Worm (Caenorhabditis elegans) whole organism, late embryonic: ENCODE results near the gene W02H3.3.

Source experiments
- C38D4.7 ChIP-seq: fragments of 200-800 bp; sonication (Bioruptor generic); optimal IDR thresholded peaks from 2 replicates; lab custom pipeline; 2018; ENCODE audit warnings: mild to moderate bottlenecking, missing genetic modification characterization, moderate library complexity, missing compliant biosample characterization
- F13H6.1 ChIP-seq: sonication (generic microtip); optimal IDR thresholded peaks from 2 replicates; lab custom pipeline; 2016; ENCODE audit warnings: missing genetic modification characterization, missing compliant biosample characterization
- K09A11.1 ChIP-seq: sonication (generic microtip); optimal IDR thresholded peaks from 2 replicates; lab custom pipeline; 2017; ENCODE audit warnings: antibody characterized with exemption, mild to moderate bottlenecking, missing genetic modification characterization, missing compliant biosample characterization; ENCODE audit not compliant: insufficient read depth
- T23F11.4 ChIP-seq: fragments of 200-800 bp; sonication (Bioruptor generic); optimal IDR thresholded peaks from 2 replicates; lab custom pipeline; 2018; ENCODE audit warnings: mild to moderate bottlenecking, missing genetic modification characterization, missing compliant biosample characterization
- ama-1 ChIP-seq: fragments of 150-350 bp; optimal IDR thresholded peaks from 2 replicates; lab custom pipeline; 2014
- ceh-18 ChIP-seq: sonication (generic microtip); optimal IDR thresholded peaks from 2 replicates; lab custom pipeline; 2016; ENCODE audit warnings: missing genetic modification characterization, missing compliant biosample characterization
- ceh-2 ChIP-seq: sonication (generic microtip); optimal IDR thresholded peaks from 2 replicates; lab custom pipeline; 2016; ENCODE audit warnings: missing genotype, missing genetic modification characterization, missing compliant biosample characterization
- ceh-22 ChIP-seq: sonication (generic microtip); optimal IDR thresholded peaks from 2 replicates; lab custom pipeline; 2017; ENCODE audit warnings: missing biosample characterization, missing genetic modification characterization
- ceh-24 ChIP-seq: sonication (generic microtip); optimal IDR thresholded peaks from 2 replicates; lab custom pipeline; 2016; ENCODE audit warnings: mild to moderate bottlenecking, missing genetic modification characterization, missing compliant biosample characterization
- ceh-31 ChIP-seq: sonication (generic microtip); optimal IDR thresholded peaks from 2 replicates; lab custom pipeline; 2016; ENCODE audit warnings: missing genetic modification characterization, missing compliant biosample characterization
- ceh-6 ChIP-seq: fragments of 200-800 bp; sonication (Bioruptor generic); optimal IDR thresholded peaks from 2 replicates; lab custom pipeline; 2018; ENCODE audit warnings: mild to moderate bottlenecking, missing genetic modification characterization, missing compliant biosample characterization
- ceh-9 ChIP-seq: sonication (generic microtip); optimal IDR thresholded peaks from 2 replicates; lab custom pipeline; 2016; ENCODE audit warnings: mild to moderate bottlenecking, missing genetic modification characterization, inconsistent platforms, missing compliant biosample characterization
- dmd-4 ChIP-seq: sonication (generic microtip); optimal IDR thresholded peaks from 2 replicates; lab custom pipeline; 2016; ENCODE audit warnings: borderline replicate concordance, missing genetic modification characterization, missing compliant biosample characterization
- dve-1 ChIP-seq: sonication (generic microtip); optimal IDR thresholded peaks from 2 replicates; lab custom pipeline; 2017; ENCODE audit warnings: antibody characterized with exemption, mild to moderate bottlenecking, missing genetic modification characterization, missing compliant biosample characterization
- elt-2 ChIP-seq: sonication (generic microtip); optimal IDR thresholded peaks from 2 replicates; lab custom pipeline; 2016; ENCODE audit warnings: missing genetic modification reagents, missing genetic modification characterization, missing compliant biosample characterization
- eyg-1 ChIP-seq: sonication (generic microtip); optimal IDR thresholded peaks from 2 replicates; lab custom pipeline; 2016; ENCODE audit warnings: missing genotype, missing genetic modification characterization, missing compliant biosample characterization
- fkh-10 ChIP-seq: fragments of 150-350 bp; optimal IDR thresholded peaks from 2 replicates; lab custom pipeline; 2014; ENCODE audit warnings: missing biosample characterization, missing genetic modification reagents, missing genetic modification characterization
- gmeb-2 ChIP-seq: sonication (generic microtip); optimal IDR thresholded peaks from 2 replicates; lab custom pipeline; 2016; ENCODE audit warnings: missing genetic modification characterization, inconsistent platforms, missing compliant biosample characterization
- hlh-13 ChIP-seq: fragments of 200-800 bp; sonication (Bioruptor generic); optimal IDR thresholded peaks from 2 replicates; lab custom pipeline; 2018; ENCODE audit warnings: mild to moderate bottlenecking, missing genetic modification characterization, missing compliant biosample characterization
- hlh-6 ChIP-seq: sonication (generic microtip); optimal IDR thresholded peaks from 2 replicates; lab custom pipeline; 2016; ENCODE audit warnings: missing genotype, missing genetic modification characterization, missing compliant biosample characterization
- hlh-8 ChIP-seq: sonication (generic microtip); optimal IDR thresholded peaks from 2 replicates; lab custom pipeline; 2016; ENCODE audit warnings: missing genotype, missing genetic modification characterization, missing compliant biosample characterization
- lim-6 ChIP-seq: sonication (generic microtip); optimal IDR thresholded peaks from 2 replicates; lab custom pipeline; 2016; ENCODE audit warnings: missing genetic modification characterization, missing compliant biosample characterization
- madf-2 ChIP-seq: sonication (generic microtip); optimal IDR thresholded peaks from 2 replicates; lab custom pipeline; 2017; ENCODE audit warnings: missing genetic modification characterization, missing compliant biosample characterization
- mec-3 ChIP-seq: sonication (generic microtip); optimal IDR thresholded peaks from 2 replicates; lab custom pipeline; 2016; ENCODE audit warnings: borderline replicate concordance, missing genetic modification characterization, missing compliant biosample characterization
- nhr-11 ChIP-seq: fragments of 150-350 bp; optimal IDR thresholded peaks from 2 replicates; lab custom pipeline; 2014; ENCODE audit warnings: missing biosample characterization, missing genetic modification characterization
- nhr-232 ChIP-seq: sonication (generic microtip); optimal IDR thresholded peaks from 2 replicates; lab custom pipeline; 2016; ENCODE audit warnings: missing genetic modification characterization, missing compliant biosample characterization
- odd-2 ChIP-seq: sonication (generic microtip); optimal IDR thresholded peaks from 2 replicates; lab custom pipeline; 2017; ENCODE audit warnings: antibody characterized with exemption, mild to moderate bottlenecking, missing genetic modification characterization, missing compliant biosample characterization
- pat-9 ChIP-seq: fragments of 200-800 bp; sonication (Bioruptor generic); optimal IDR thresholded peaks from 2 replicates; lab custom pipeline; 2018; ENCODE audit warnings: mild to moderate bottlenecking, missing genetic modification characterization, moderate library complexity, missing compliant biosample characterization
- pha-2 ChIP-seq: sonication (generic microtip); optimal IDR thresholded peaks from 2 replicates; lab custom pipeline; 2017; ENCODE audit warnings: mild to moderate bottlenecking, missing genetic modification characterization, missing compliant biosample characterization
- pros-1 ChIP-seq: fragments of 150-350 bp; optimal IDR thresholded peaks from 2 replicates; lab custom pipeline; 2014; ENCODE audit warnings: missing biosample characterization, missing genetic modification reagents, missing genetic modification characterization
- ref-2 ChIP-seq: sonication (generic microtip); optimal IDR thresholded peaks from 2 replicates; lab custom pipeline; 2016; ENCODE audit warnings: missing genetic modification characterization, missing compliant biosample characterization
- rnt-1 ChIP-seq: sonication (generic microtip); optimal IDR thresholded peaks from 2 replicates; lab custom pipeline; 2016; ENCODE audit warnings: missing genetic modification characterization, missing compliant biosample characterization
- sdc-2 ChIP-seq: sonication (generic microtip); optimal IDR thresholded peaks from 2 replicates; lab custom pipeline; 2016; ENCODE audit warnings: missing genotype, missing genetic modification characterization, missing compliant biosample characterization
- sox-2 ChIP-seq: fragments of 200-800 bp; sonication (Bioruptor generic); IDR thresholded peaks from 2 replicates; pipeline ENCODE4 v1.3.6; 2022; ENCODE audit warnings: missing genetic modification reagents, missing genetic modification characterization, missing compliant biosample characterization
- sox-4 ChIP-seq: sonication (generic microtip); optimal IDR thresholded peaks from 2 replicates; lab custom pipeline; 2017; ENCODE audit warnings: mild to moderate bottlenecking, missing genetic modification characterization, inconsistent platforms, missing compliant biosample characterization
- syd-9 ChIP-seq: sonication (generic microtip); optimal IDR thresholded peaks from 2 replicates; lab custom pipeline; 2016; ENCODE audit warnings: mild to moderate bottlenecking, missing genetic modification characterization, moderate library complexity, missing compliant biosample characterization
- ttx-3 ChIP-seq: sonication (generic microtip); optimal IDR thresholded peaks from 2 replicates; lab custom pipeline; 2016; ENCODE audit warnings: missing genetic modification reagents, missing genetic modification characterization, missing compliant biosample characterization
- unc-3 ChIP-seq, 2 experiments: fragments of 200-800 bp in 1 of 2; sonication (Bioruptor generic) in 1 of 2; sonication (generic microtip) in 1 of 2; conservative IDR thresholded peaks in 1 of 2; optimal IDR thresholded peaks in 1 of 2; 2 replicates each; pipeline versions ENCODE4 v1.3.6 to Lab custom; 2016 to 2022; ENCODE audit warnings: missing compliant biosample characterization in 2 of 2, missing genetic modification characterization in 2 of 2, missing genetic modification reagents in 1 of 2
- unc-42 ChIP-seq: sonication (generic microtip); optimal IDR thresholded peaks from 2 replicates; lab custom pipeline; 2016; ENCODE audit warnings: missing genotype, missing genetic modification characterization, missing compliant biosample characterization
- unc-86 ChIP-seq: sonication (generic microtip); optimal IDR thresholded peaks from 2 replicates; lab custom pipeline; 2016; ENCODE audit warnings: missing genetic modification characterization, missing compliant biosample characterization
- ztf-16 ChIP-seq: sonication (generic microtip); optimal IDR thresholded peaks from 2 replicates; lab custom pipeline; 2017; ENCODE audit warnings: missing genetic modification characterization, missing compliant biosample characterization

Gene W02H3.3

DNA sequence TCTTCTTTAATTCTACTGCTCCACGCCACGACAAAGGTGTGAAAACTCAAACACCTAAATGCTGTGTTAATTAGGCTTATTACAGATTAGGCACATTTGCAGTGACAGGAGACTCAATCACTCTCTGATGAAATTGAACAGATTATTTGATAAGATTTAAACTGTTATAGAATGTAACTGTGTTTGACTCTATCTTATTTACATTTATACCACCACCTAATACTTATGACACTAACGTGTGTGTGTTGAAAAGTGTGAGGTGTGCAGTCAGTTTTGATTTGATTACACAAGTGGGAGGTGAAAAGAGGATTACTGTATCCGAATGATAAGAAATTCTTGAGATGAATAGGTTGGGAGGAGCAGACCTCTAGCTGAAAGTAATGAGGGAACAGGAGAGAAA, 34.3 kb upstream of the W02H3.3 start:
- TF ChIP-seq ceh-31 (tag; lab: Kevin White, UChicago) (no peak), elt-2 (tag; lab: Kevin White, UChicago) (peak; percentile 49)
- TF ChIP-seq, all 69 proteins: peak for 1

DNA sequence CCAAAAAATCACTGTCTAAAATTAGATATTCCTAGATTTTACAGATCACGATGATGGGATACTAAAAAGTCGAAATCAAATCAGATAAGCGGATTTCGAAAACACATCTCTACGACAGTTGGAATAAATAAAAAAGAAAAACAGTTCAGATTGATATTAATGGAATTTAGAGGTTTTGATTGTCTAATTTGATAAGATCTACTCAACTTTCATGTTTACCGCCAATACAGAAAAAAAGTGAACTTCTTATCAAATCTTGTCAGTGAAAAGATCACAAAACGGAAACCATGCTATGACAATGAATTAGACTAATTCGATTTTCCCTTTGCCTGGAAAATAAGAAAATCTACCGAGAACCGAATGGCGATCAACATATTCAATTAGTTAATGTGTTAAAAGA, 28.3 kb upstream of the W02H3.3 start:
- TF ChIP-seq ceh-2 (no peak), lim-6 (tag; lab: Kevin White, UChicago) (no peak), syd-9 (tag; lab: Kevin White, UChicago) (no peak), mec-3 (tag; lab: Kevin White, UChicago) (no peak), ceh-6 (GFP tag; lab: Kevin White, UChicago) (no peak), madf-2 (tag; lab: Kevin White, UChicago) (no peak), pros-1 (tag; lab: Kevin White, UChicago) (no peak), T23F11.4 (GFP tag; lab: Kevin White, UChicago) (no peak), sdc-2 (tag; lab: Kevin White, UChicago) (no peak), hlh-6 (tag; lab: Kevin White, UChicago) (no peak), pha-2 (tag; lab: Kevin White, UChicago) (no peak), ztf-16 (tag; lab: Kevin White, UChicago) (no peak), ceh-18 (tag; lab: Kevin White, UChicago) (no peak), unc-86 (tag; lab: Kevin White, UChicago) (no peak), C38D4.7 (GFP tag; lab: Kevin White, UChicago) (no peak), dve-1 (tag; lab: Kevin White, UChicago) (no peak), hlh-8 (tag; lab: Kevin White, UChicago) (no peak), ceh-22 (tag; lab: Kevin White, UChicago) (no peak), hlh-13 (GFP tag; lab: Kevin White, UChicago) (no peak)
- TF ChIP-seq, all 69 proteins: peak for 0

DNA sequence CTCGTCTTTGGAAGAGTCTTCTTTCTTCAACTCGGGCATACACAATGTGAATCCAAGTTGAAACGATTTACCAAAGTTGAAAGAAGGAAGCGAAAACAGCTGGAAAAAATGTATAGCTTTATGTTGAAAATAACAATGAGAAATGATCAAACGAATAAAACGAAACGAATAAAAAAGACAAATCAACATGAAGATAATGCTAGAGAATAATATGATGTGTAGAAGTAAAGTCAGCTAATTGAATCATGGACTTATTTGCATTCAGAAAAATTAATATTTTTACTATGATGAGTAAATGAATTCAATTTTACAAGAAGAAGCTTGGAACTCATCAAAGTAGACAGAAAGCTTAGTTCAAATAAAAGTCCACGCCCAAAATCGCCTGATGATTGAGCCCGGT, 27.5 kb upstream of the W02H3.3 start, which contains the start of gene alr-1:
TSS of gene alr-1 (minus strand) at position 101 of the 400 bp plus-strand sequence.
- no peak for TF ChIP-seq elt-2 (tag; lab: Kevin White, UChicago)
- TF ChIP-seq eyg-1 (tag; lab: Kevin White, UChicago): no peak
- TF ChIP-seq dmd-4 (tag; lab: Kevin White, UChicago): no peak
- TF ChIP-seq pat-9 (tag; lab: Kevin White, UChicago): no peak
- TF ChIP-seq pha-2 (tag; lab: Kevin White, UChicago): no peak
- TF ChIP-seq gmeb-2 (tag; lab: Kevin White, UChicago): no peak
- no peak for TF ChIP-seq sox-4 (tag; lab: Kevin White, UChicago)
- no peak for TF ChIP-seq nhr-232 (tag; lab: Kevin White, UChicago)
- no peak for TF ChIP-seq unc-3 (GFP tag; conservative IDR thresholded peaks at IDR 0.05; lab: Robert Waterston, UW)
- TF ChIP-seq unc-3 (tag; optimal IDR thresholded peaks at IDR 0.05; lab: Kevin White, UChicago): no peak

DNA sequence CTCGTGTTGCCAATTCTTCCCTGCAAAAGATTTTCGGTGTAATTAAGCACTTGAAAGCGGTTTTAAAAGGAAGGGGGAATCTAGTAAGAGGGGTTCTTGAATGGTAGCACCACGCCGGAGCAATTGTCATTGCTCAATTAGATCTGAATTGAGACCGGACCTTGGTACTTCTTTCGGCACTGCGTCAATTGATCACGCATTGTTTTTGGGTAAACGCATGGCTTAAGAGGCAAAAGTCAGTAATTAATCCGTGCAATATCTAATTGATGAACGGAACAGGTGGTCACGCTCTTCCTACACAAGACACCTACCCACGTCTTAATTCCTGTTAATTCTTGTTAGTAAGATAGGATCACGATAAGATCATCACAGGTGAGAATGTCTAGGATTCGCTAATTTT, 26.0 kb upstream of the W02H3.3 start:
- TF ChIP-seq ama-1 (lab: Kevin White, UChicago) (no peak), ref-2 (peak; percentile 11)

DNA sequence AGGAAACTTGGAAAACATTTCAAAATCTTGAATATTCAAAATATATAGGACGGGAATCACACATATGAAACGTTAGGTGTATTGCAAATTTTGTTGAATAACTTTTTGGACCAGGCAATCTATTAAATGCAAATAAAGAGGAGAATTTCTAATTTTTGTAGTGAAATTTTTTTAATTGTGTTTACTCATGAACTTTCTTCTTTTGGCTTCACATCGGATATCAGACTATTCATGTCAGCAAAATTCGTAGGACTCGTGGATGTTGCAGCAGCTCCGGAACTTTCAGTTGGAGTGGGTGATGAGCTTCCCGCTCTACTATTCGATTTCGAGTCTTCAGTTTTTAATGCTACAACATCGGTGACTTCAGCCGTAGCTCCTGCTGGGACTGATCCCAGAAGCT, 24.4 kb upstream of the W02H3.3 start:
- no peak for TF ChIP-seq F13H6.1 (tag; lab: Kevin White, UChicago)
- TF ChIP-seq ttx-3 (tag; lab: Kevin White, UChicago): no peak
- TF ChIP-seq rnt-1 (tag; lab: Kevin White, UChicago): no peak
- no peak for TF ChIP-seq fkh-10 (GFP tag; lab: Kevin White, UChicago)
- no peak for TF ChIP-seq K09A11.1 (tag; lab: Kevin White, UChicago)
- no peak for TF ChIP-seq hlh-8 (tag; lab: Kevin White, UChicago)
- no peak for TF ChIP-seq C38D4.7 (GFP tag; lab: Kevin White, UChicago)
- no peak for TF ChIP-seq unc-42 (tag; lab: Kevin White, UChicago)
- TF ChIP-seq ceh-31 (tag; lab: Kevin White, UChicago): no peak
- TF ChIP-seq sox-2: no peak
- TF ChIP-seq nhr-232 (tag; lab: Kevin White, UChicago): no peak
- no peak for TF ChIP-seq ceh-24
- no peak for TF ChIP-seq nhr-11
- TF ChIP-seq ceh-9 (tag; lab: Kevin White, UChicago): no peak
- no peak for TF ChIP-seq odd-2 (tag; lab: Kevin White, UChicago)
- TF ChIP-seq pat-9 (tag; lab: Kevin White, UChicago): no peak
- TF ChIP-seq ceh-18 (tag; lab: Kevin White, UChicago): no peak
